Fruit fly (Drosophila melanogaster) whole organism, pupa: ENCODE results near the gene CG11350.

Experiments used
- CG12605 ChIP-seq: fragments of 200-800 bp; sonication (Bioruptor generic); IDR thresholded peaks from 2 replicates; pipeline ENCODE4 v1.3.6; 2022; ENCODE audit warnings: missing biosample characterization, missing genetic modification characterization
- CG14655 ChIP-seq: fragments of 200-800 bp; sonication (Bioruptor generic); optimal IDR thresholded peaks from 3 replicates; lab custom pipeline; 2017; ENCODE audit warnings: mild to moderate bottlenecking, missing biosample characterization, missing genetic modification reagents, missing genetic modification characterization
- CG17806 ChIP-seq: fragments of 200-800 bp; sonication (Bioruptor generic); optimal IDR thresholded peaks from 2 replicates; lab custom pipeline; 2018; ENCODE audit warnings: missing biosample characterization, mild to moderate bottlenecking, missing genetic modification characterization, moderate library complexity
- CG32121 ChIP-seq: fragments of 200-800 bp; sonication (Bioruptor generic); IDR thresholded peaks from 2 replicates; pipeline ENCODE4 v1.3.6; 2022; ENCODE audit warnings: missing biosample characterization, missing genetic modification characterization
- CG34367 ChIP-seq: fragments of 200-800 bp; sonication (Bioruptor generic); optimal IDR thresholded peaks from 2 replicates; lab custom pipeline; 2018; ENCODE audit warnings: missing biosample characterization, mild to moderate bottlenecking, missing genetic modification characterization
- CG8301 ChIP-seq: fragments of 200-800 bp; sonication (Bioruptor generic); optimal IDR thresholded peaks from 2 replicates; lab custom pipeline; 2018; ENCODE audit warnings: missing biosample characterization, mild to moderate bottlenecking, missing genetic modification characterization
- D1 ChIP-seq: fragments of 200-800 bp; sonication (Bioruptor generic); optimal IDR thresholded peaks from 2 replicates; lab custom pipeline; 2018; ENCODE audit warnings: missing biosample characterization, mild to moderate bottlenecking, missing genetic modification characterization, moderate library complexity
- EcR ChIP-seq: fragments of 200-800 bp; sonication (Bioruptor generic); optimal IDR thresholded peaks from 3 replicates; lab custom pipeline; 2019; ENCODE audit warnings: missing biosample characterization, missing genetic modification characterization, mild to moderate bottlenecking, moderate library complexity, missing genetic modification reagents
- Ets98B ChIP-seq: fragments of 200-800 bp; sonication (Bioruptor generic); IDR thresholded peaks from 2 replicates; pipeline ENCODE4 v1.3.6; 2022; ENCODE audit warnings: missing biosample characterization, missing genetic modification characterization
- Pif1A ChIP-seq: fragments of 200-800 bp; sonication (Bioruptor generic); optimal IDR thresholded peaks from 3 replicates; lab custom pipeline; 2016; ENCODE audit warnings: missing biosample characterization, missing genetic modification characterization
- Pif1B ChIP-seq: fragments of 200-800 bp; sonication (Bioruptor generic); optimal IDR thresholded peaks from 3 replicates; lab custom pipeline; 2016; ENCODE audit warnings: missing biosample characterization, missing genetic modification characterization
- fd96Ca ChIP-seq: fragments of 200-800 bp; sonication (Bioruptor generic); IDR thresholded peaks from 3 replicates; pipeline ENCODE4 v1.3.6; 2022; ENCODE audit warnings: missing biosample characterization, missing genetic modification characterization
- gl ChIP-seq: fragments of 200-800 bp; sonication (Bioruptor generic); optimal IDR thresholded peaks from 2 replicates; lab custom pipeline; 2018; ENCODE audit warnings: missing biosample characterization, mild to moderate bottlenecking, missing genetic modification characterization

dm6 chr3L:4507846-4508245 is 25.2 kb downstream of the CG11350 start:
- no peak for TF ChIP-seq D1 (tag; lab: Kevin White, UChicago)
- TF ChIP-seq Pif1A (GFP tag; lab: Kevin White, UChicago), result no peak
- TF ChIP-seq Ets98B (GFP tag; lab: Robert Waterston, UW), result no peak
- TF ChIP-seq fd96Ca, result no peak
- no peak for TF ChIP-seq CG12605 (GFP tag; lab: Robert Waterston, UW)
- TF ChIP-seq CG34367, result no peak
- TF ChIP-seq CG32121 (GFP tag; lab: Robert Waterston, UW), result no peak
- TF ChIP-seq CG17806, result no peak
- no peak for TF ChIP-seq Pif1B (GFP tag; lab: Kevin White, UChicago)
- TF ChIP-seq gl (tag; lab: Kevin White, UChicago), result no peak
- TF ChIP-seq EcR (GFP tag; lab: Kevin White, UChicago), result no peak
- no peak for TF ChIP-seq CG8301 (tag; lab: Kevin White, UChicago)
- no peak for TF ChIP-seq CG14655 (GFP tag; lab: Kevin White, UChicago)
